Worm (Caenorhabditis elegans) whole organism, L1 larva: ENCODE results near the gene ZC302.3.

Experiments used
- C04F5.9 ChIP-seq: sonication (generic microtip); optimal IDR thresholded peaks from 2 replicates; lab custom pipeline; 2016; ENCODE audit warnings: missing genetic modification characterization, missing compliant biosample characterization
- C16A3.4 ChIP-seq: fragments of 150-350 bp; optimal IDR thresholded peaks from 2 replicates; lab custom pipeline; 2014; ENCODE audit warnings: missing biosample characterization, missing genetic modification characterization
- C34B4.2 ChIP-seq: sonication (generic microtip); optimal IDR thresholded peaks from 2 replicates; lab custom pipeline; 2017; ENCODE audit warnings: mild to moderate bottlenecking, missing genetic modification characterization, missing compliant biosample characterization
- Y116A8C.19 ChIP-seq: sonication (generic microtip); optimal IDR thresholded peaks from 2 replicates; lab custom pipeline; 2016; ENCODE audit warnings: missing compliant biosample characterization, missing genetic modification characterization, borderline replicate concordance
- ceh-8 ChIP-seq: fragments of 200-800 bp; sonication (Bioruptor generic); optimal IDR thresholded peaks from 2 replicates; lab custom pipeline; 2018; ENCODE audit warnings: mild to moderate bottlenecking, missing genetic modification characterization, moderate library complexity, missing compliant biosample characterization
- ceh-88 ChIP-seq: fragments of 200-800 bp; sonication (Bioruptor generic); IDR thresholded peaks from 2 replicates; pipeline ENCODE4 v1.3.6; 2022; ENCODE audit warnings: missing genetic modification characterization, missing compliant biosample characterization
- efl-1 ChIP-seq, 4 experiments: fragments of 150-350 bp; optimal IDR thresholded peaks in 3 of 4; peaks in 1 of 4; 1 replicate in 1 of 4; 2 replicates in 3 of 4; lab custom pipeline; 2014; ENCODE audit warnings: missing biosample characterization in 2 of 4, missing genetic modification characterization in 2 of 4, missing genetic modification reagents in 2 of 4
- egl-27 ChIP-seq, 2 experiments: fragments of 150-350 bp in 1 of 2; sonication (generic microtip); optimal IDR thresholded peaks; 3 replicates each; lab custom pipeline; 2017 to 2018; ENCODE audit warnings: missing biosample characterization in 2 of 2, missing genetic modification characterization in 2 of 2, missing genetic modification reagents in 2 of 2
- elt-2 ChIP-seq: sonication (generic microtip); optimal IDR thresholded peaks from 2 replicates; lab custom pipeline; 2016; ENCODE audit warnings: missing genetic modification characterization, mild to moderate bottlenecking, inconsistent platforms, missing compliant biosample characterization, missing genetic modification reagents
- fkh-8 ChIP-seq: sonication (generic microtip); optimal IDR thresholded peaks from 2 replicates; lab custom pipeline; 2016; ENCODE audit warnings: mild to moderate bottlenecking, missing genetic modification characterization, missing compliant biosample characterization
- grh-1 ChIP-seq: fragments of 200-800 bp; sonication (Bioruptor generic); IDR thresholded peaks from 2 replicates; pipeline ENCODE4 v1.3.6; 2022; ENCODE audit warnings: missing genetic modification reagents, missing genetic modification characterization, missing compliant biosample characterization
- hlh-17 ChIP-seq: fragments of 200-800 bp; sonication (Bioruptor generic); optimal IDR thresholded peaks from 2 replicates; lab custom pipeline; 2018; ENCODE audit warnings: missing genetic modification characterization, mild to moderate bottlenecking, missing compliant biosample characterization, moderate library complexity, borderline replicate concordance
- isw-1 ChIP-seq: fragments of 200-800 bp; sonication (Bioruptor generic); IDR thresholded peaks from 2 replicates; pipeline ENCODE4 v1.3.6; 2022; ENCODE audit warnings: missing genetic modification characterization, missing compliant biosample characterization
- jun-1 ChIP-seq: fragments of 150-350 bp; optimal IDR thresholded peaks from 2 replicates; lab custom pipeline; 2014; ENCODE audit warnings: missing biosample characterization, missing genetic modification reagents, missing genetic modification characterization
- lin-13 ChIP-seq: fragments of 150-350 bp; optimal IDR thresholded peaks from 2 replicates; lab custom pipeline; 2014; ENCODE audit warnings: missing biosample characterization, missing genetic modification reagents, missing genetic modification characterization
- lin-14 ChIP-seq: fragments of 200-800 bp; sonication (Bioruptor generic); optimal IDR thresholded peaks from 2 replicates; lab custom pipeline; 2018; ENCODE audit warnings: mild to moderate bottlenecking, missing genetic modification characterization, moderate library complexity, missing compliant biosample characterization
- lin-15B ChIP-seq: fragments of 150-350 bp; sonication (generic microtip); optimal IDR thresholded peaks from 3 replicates; lab custom pipeline; 2014; ENCODE audit warnings: missing biosample characterization, missing genetic modification characterization
- lin-35 ChIP-seq, 2 experiments: fragments of 150-350 bp; optimal IDR thresholded peaks; 2 replicates each; lab custom pipeline; 2014; ENCODE audit warnings: missing biosample characterization in 2 of 2, missing genetic modification characterization in 2 of 2, missing genetic modification reagents in 2 of 2
- lin-39 ChIP-seq: fragments of 150-350 bp; optimal IDR thresholded peaks from 2 replicates; lab custom pipeline; 2014; ENCODE audit warnings: missing biosample characterization, missing genetic modification reagents, missing genetic modification characterization
- lsy-2 ChIP-seq, 2 experiments: fragments of 150-350 bp; optimal IDR thresholded peaks; 2 replicates each; lab custom pipeline; 2014; ENCODE audit warnings: missing biosample characterization in 2 of 2, missing genetic modification characterization in 2 of 2
- mdl-1 ChIP-seq, 2 experiments: fragments of 150-350 bp; optimal IDR thresholded peaks; 2 replicates each; lab custom pipeline; 2014 to 2017; ENCODE audit warnings: missing biosample characterization in 2 of 2, missing genetic modification characterization in 2 of 2, inconsistent platforms in 1 of 2
- nhr-11 ChIP-seq: fragments of 150-350 bp; optimal IDR thresholded peaks from 2 replicates; lab custom pipeline; 2014; ENCODE audit warnings: missing biosample characterization, missing genetic modification characterization
- nhr-20 ChIP-seq: sonication (generic microtip); optimal IDR thresholded peaks from 2 replicates; lab custom pipeline; 2016; ENCODE audit warnings: mild to moderate bottlenecking, missing genetic modification characterization, missing compliant biosample characterization
- nhr-28 ChIP-seq: fragments of 150-350 bp; optimal IDR thresholded peaks from 2 replicates; lab custom pipeline; 2014; ENCODE audit warnings: missing biosample characterization, missing genetic modification characterization
- nhr-47 ChIP-seq: sonication (generic microtip); optimal IDR thresholded peaks from 2 replicates; lab custom pipeline; 2016; ENCODE audit warnings: mild to moderate bottlenecking, missing genetic modification characterization, moderate library complexity, missing compliant biosample characterization
- nhr-71 ChIP-seq: sonication (generic microtip); optimal IDR thresholded peaks from 2 replicates; lab custom pipeline; 2016; ENCODE audit warnings: mild to moderate bottlenecking, missing genetic modification characterization, moderate library complexity, missing compliant biosample characterization
- nhr-76 ChIP-seq: sonication (generic microtip); optimal IDR thresholded peaks from 2 replicates; lab custom pipeline; 2017; ENCODE audit warnings: missing biosample characterization, missing genetic modification characterization
- nhr-77 ChIP-seq: fragments of 150-350 bp; optimal IDR thresholded peaks from 2 replicates; lab custom pipeline; 2014; ENCODE audit warnings: missing biosample characterization, missing genetic modification characterization
- pqm-1 ChIP-seq: sonication (generic microtip); optimal IDR thresholded peaks from 3 replicates; lab custom pipeline; 2017; ENCODE audit warnings: missing biosample characterization, missing genetic modification characterization
- skn-1 ChIP-seq: fragments of 150-350 bp; optimal IDR thresholded peaks from 2 replicates; lab custom pipeline; 2014; ENCODE audit warnings: missing biosample characterization, missing genetic modification characterization
- snpc-4 ChIP-seq: fragments of 150-350 bp; optimal IDR thresholded peaks from 2 replicates; lab custom pipeline; 2014; ENCODE audit warnings: missing biosample characterization, missing genetic modification characterization
- snu-23 ChIP-seq: sonication (generic microtip); optimal IDR thresholded peaks from 2 replicates; lab custom pipeline; 2016; ENCODE audit warnings: missing genetic modification characterization, missing compliant biosample characterization
- sup-37 ChIP-seq: fragments of 200-800 bp; sonication (Bioruptor generic); optimal IDR thresholded peaks from 2 replicates; lab custom pipeline; 2018; ENCODE audit warnings: mild to moderate bottlenecking, missing genetic modification characterization, missing compliant biosample characterization
- tbx-2 ChIP-seq: sonication (generic microtip); optimal IDR thresholded peaks from 2 replicates; lab custom pipeline; 2016; ENCODE audit warnings: missing genetic modification characterization, missing compliant biosample characterization
- tlp-1 ChIP-seq: fragments of 150-350 bp; optimal IDR thresholded peaks from 2 replicates; lab custom pipeline; 2014; ENCODE audit warnings: missing biosample characterization, missing genetic modification characterization
- unc-130 ChIP-seq: fragments of 150-350 bp; optimal IDR thresholded peaks from 2 replicates; lab custom pipeline; 2017; ENCODE audit warnings: missing biosample characterization, missing genetic modification characterization, inconsistent platforms
- xbp-1 ChIP-seq: sonication (generic microtip); optimal IDR thresholded peaks from 2 replicates; lab custom pipeline; 2016; ENCODE audit warnings: missing genetic modification characterization, missing compliant biosample characterization
- zip-4 ChIP-seq: fragments of 200-800 bp; sonication (Bioruptor generic); optimal IDR thresholded peaks from 2 replicates; lab custom pipeline; 2018; ENCODE audit warnings: mild to moderate bottlenecking, missing genetic modification characterization, moderate library complexity, missing compliant biosample characterization
- ztf-4 ChIP-seq: fragments of 150-350 bp; optimal IDR thresholded peaks from 2 replicates; lab custom pipeline; 2014; ENCODE audit warnings: missing biosample characterization, missing genetic modification characterization

The ZC302.3 gene

DNA sequence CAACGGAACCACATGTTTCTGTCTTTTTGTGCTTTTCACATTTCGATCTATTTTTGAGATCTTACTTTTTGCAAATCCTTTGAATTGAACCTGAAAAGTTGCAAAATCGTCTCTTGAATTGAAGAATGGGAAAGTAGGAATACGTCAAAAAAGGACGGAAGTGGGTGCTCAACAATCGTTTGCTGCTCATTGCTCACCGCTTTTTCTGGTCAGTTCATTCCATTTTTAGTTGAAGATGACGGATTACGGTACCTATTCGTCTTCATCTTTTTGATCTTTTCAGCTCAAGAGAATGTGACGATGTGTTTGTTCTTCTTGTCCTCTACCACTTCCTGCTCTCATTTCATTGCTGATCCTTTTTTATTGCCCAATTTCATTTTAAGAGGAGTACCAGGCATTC, 46.1 kb downstream of the ZC302.3 start, which contains the start of gene C05A2.4:
Gene C05A2.4, plus strand, starts transcription at position 301 of the 400 bp plus-strand sequence.
- TF ChIP-seq lin-39 (tag; lab: Kevin White, UChicago) = no peak
- TF ChIP-seq C34B4.2 (tag; lab: Kevin White, UChicago) = no peak
- no peak for TF ChIP-seq jun-1 (tag; lab: Kevin White, UChicago)
- TF ChIP-seq ceh-88 (GFP tag; lab: Robert Waterston, UW) = no peak
- no peak for TF ChIP-seq nhr-11 (tag; lab: Kevin White, UChicago)
- TF ChIP-seq fkh-8 (tag; lab: Kevin White, UChicago) = no peak
- TF ChIP-seq xbp-1 (tag; lab: Kevin White, UChicago) = no peak
- TF ChIP-seq sup-37 (GFP tag; lab: Kevin White, UChicago) = no peak
- no peak for TF ChIP-seq unc-130
- TF ChIP-seq tbx-2 (tag; lab: Kevin White, UChicago) = no peak
- no peak for TF ChIP-seq nhr-76
- TF ChIP-seq grh-1 (GFP tag; lab: Robert Waterston, UW) = no peak

DNA sequence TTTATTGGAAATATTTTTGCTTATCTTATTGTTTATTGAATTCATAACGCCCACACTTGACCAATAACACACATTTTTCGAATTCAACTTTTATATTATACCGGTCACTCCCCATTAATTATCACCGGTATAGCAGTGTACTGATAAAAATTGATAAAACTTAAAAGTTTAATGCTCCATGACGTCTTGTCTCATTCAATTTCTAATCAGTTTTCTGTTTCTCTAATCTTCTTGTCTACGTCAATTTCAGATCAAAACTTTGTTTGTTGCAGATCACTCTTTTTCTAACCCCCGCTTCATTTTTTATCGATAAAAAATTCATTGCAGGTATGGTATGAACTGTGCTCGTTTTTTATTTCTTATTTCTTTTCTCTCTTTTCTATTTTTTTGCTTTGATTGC, 47.5 kb downstream of the ZC302.3 start:
- TF ChIP-seq lin-14 (GFP tag; lab: Kevin White, UChicago) (peak; percentile 31), lin-13 (GFP tag; lab: Kevin White, UChicago) (no peak), lin-15B (tag; lab: Kevin White, UChicago) (no peak), isw-1 (GFP tag; lab: Robert Waterston, UW) (no peak), ztf-4 (tag; lab: Kevin White, UChicago) (no peak), elt-2 (tag; lab: Kevin White, UChicago) (peak; percentile 99), pqm-1 (tag; lab: Kevin White, UChicago) (peak; percentile 32), snu-23 (GFP tag; lab: Kevin White, UChicago) (no peak), lin-35 (GFP tag; optimal IDR thresholded peaks at IDR 0.05; lab: Kevin White, UChicago) (peak in 1 of 2 experiments; percentile 38), nhr-77 (no peak), C16A3.4 (no peak), nhr-76 (no peak), snpc-4 (tag; lab: Kevin White, UChicago) (no peak), efl-1 (optimal IDR thresholded peaks at IDR 0.05; lab: Kevin White, UChicago) (no peak), efl-1 (GFP tag; optimal IDR thresholded peaks at IDR 0.05 in 1 of 2; lab: Kevin White, UChicago) (peak in 1 of 2 experiments; percentile 30), nhr-71 (peak; percentile 47), tlp-1 (tag; lab: Kevin White, UChicago) (peak; percentile 43), tbx-2 (tag; lab: Kevin White, UChicago) (no peak), C34B4.2 (tag; lab: Kevin White, UChicago) (no peak), hlh-17 (GFP tag; lab: Kevin White, UChicago) (no peak), sup-37 (GFP tag; lab: Kevin White, UChicago) (no peak), nhr-20 (peak; percentile 45), ceh-8 (GFP tag; lab: Kevin White, UChicago) (no peak), lsy-2 (tag; optimal IDR thresholded peaks at IDR 0.05; lab: Kevin White, UChicago) (peak in 1 of 2 experiments; percentile 1), nhr-47 (tag; lab: Kevin White, UChicago) (no peak), nhr-28 (no peak), jun-1 (tag; lab: Kevin White, UChicago) (peak; percentile 37), unc-130 (no peak), mdl-1 (tag; optimal IDR thresholded peaks at IDR 0.05; lab: Kevin White, UChicago) (no peak), C04F5.9 (tag; lab: Kevin White, UChicago) (no peak)

- no peak for TF ChIP-seq Y116A8C.19
- no peak for TF ChIP-seq mdl-1 (tag; optimal IDR thresholded peaks at IDR 0.05; lab: Kevin White, UChicago)
- TF ChIP-seq lsy-2 (tag; optimal IDR thresholded peaks at IDR 0.05; lab: Kevin White, UChicago) = peak in 1 of 2 experiments; percentile 4
- TF ChIP-seq zip-4 (GFP tag; lab: Kevin White, UChicago) = no peak
- no peak for TF ChIP-seq elt-2 (tag; lab: Kevin White, UChicago)
- TF ChIP-seq lin-14 (GFP tag; lab: Kevin White, UChicago) = peak; percentile 36
- peak; percentile 56 for TF ChIP-seq nhr-77
- peak; percentile 12 for TF ChIP-seq nhr-20
- TF ChIP-seq ceh-8 (GFP tag; lab: Kevin White, UChicago) = no peak
- peak in 1 of 2 experiments; percentile 1 for TF ChIP-seq egl-27 (tag; optimal IDR thresholded peaks at IDR 0.05; lab: Kevin White, UChicago)
- peak; percentile 12 for TF ChIP-seq tbx-2 (tag; lab: Kevin White, UChicago)
- TF ChIP-seq skn-1 (tag; lab: Kevin White, UChicago) = peak; percentile 11
- TF ChIP-seq, all 84 proteins: peak for 7
Observed at ce11 chrV:10691313-10691712, 49.9 kb downstream of the ZC302.3 start.
